Worm (Caenorhabditis elegans): ENCODE data around the gene C14A4.9.

C14A4.9 gene

DNA sequence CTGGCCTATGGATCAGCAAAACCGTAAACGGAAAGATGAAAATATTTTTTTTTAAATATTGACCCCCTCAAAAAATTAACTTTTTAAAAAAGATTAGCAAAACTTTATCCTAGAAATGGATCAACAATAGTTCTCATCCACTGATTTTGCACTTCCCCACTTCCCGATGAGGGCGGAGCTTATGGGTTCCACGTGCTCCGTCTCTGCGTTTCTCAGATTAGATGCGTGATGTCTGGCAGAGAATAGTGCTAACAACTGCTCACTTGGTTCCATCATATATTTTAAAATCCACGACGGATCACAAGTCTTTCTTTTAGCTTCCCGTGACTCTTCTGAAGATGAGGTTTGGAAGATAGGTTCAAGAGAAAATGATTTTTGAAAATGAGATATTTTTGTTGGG is 40.8 kb upstream of the C14A4.9 start:
- peak; percentile 18 for TF ChIP-seq lin-39 (tag; optimal IDR thresholded peaks at IDR 0.05)
- peak; percentile 39 for TF ChIP-seq ama-1 (optimal IDR thresholded peaks at IDR 0.05)
- peak; percentile 21 for TF ChIP-seq nhr-11 (tag; optimal IDR thresholded peaks at IDR 0.05)
- TF ChIP-seq nhr-67 (tag; optimal IDR thresholded peaks at IDR 0.05) = no peak

DNA sequence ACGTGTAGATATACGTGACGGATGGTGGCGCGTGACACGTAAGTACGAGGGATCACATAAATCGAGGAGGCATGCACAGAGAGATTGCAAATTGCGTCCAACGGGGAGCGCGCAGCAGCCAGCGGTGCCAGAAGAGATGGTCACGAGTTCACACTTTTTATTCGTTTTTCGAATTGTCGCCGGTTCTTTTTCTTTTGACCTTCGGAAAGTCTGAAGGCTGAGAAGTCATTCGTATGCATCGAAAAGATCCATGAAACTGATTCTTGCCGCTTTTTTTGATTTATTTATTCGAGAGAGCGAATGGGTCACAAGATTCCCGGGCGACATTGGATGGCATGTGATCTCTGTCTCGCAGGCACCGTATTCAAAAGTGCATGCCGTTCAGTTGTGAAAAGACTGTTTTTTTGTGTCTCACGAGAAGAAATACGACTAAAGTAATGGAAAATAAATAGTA is 40.1 kb upstream of the C14A4.9 start:
- TF ChIP-seq lin-15B (tag; optimal IDR thresholded peaks at IDR 0.05) (peak; percentile 67), nfya-1 (tag; optimal IDR thresholded peaks at IDR 0.05; ENCODE audit: insufficient read depth) (peak; percentile 69), daf-12 (tag; optimal IDR thresholded peaks at IDR 0.05) (no peak), R02D3.7 (tag; optimal IDR thresholded peaks at IDR 0.05) (no peak), nhr-28 (tag; optimal IDR thresholded peaks at IDR 0.05) (no peak), nhr-25 (tag; optimal IDR thresholded peaks at IDR 0.05) (peak; percentile 82), nhr-23 (tag; optimal IDR thresholded peaks at IDR 0.05) (no peak), elt-2 (tag; optimal IDR thresholded peaks at IDR 0.05) (no peak), mdl-1 (tag; optimal IDR thresholded peaks at IDR 0.05) (peak; percentile 39), fkh-2 (tag; optimal IDR thresholded peaks at IDR 0.05) (no peak), nhr-11 (tag; optimal IDR thresholded peaks at IDR 0.05) (no peak), elt-3 (tag; optimal IDR thresholded peaks at IDR 0.05) (no peak), snpc-4 (tag; optimal IDR thresholded peaks at IDR 0.05) (no peak), elt-1 (tag; optimal IDR thresholded peaks at IDR 0.05) (peak; percentile 70), lin-39 (tag; optimal IDR thresholded peaks at IDR 0.05) (peak; percentile 66), tbx-2 (tag; optimal IDR thresholded peaks at IDR 0.05) (no peak), ztf-11 (tag; optimal IDR thresholded peaks at IDR 0.05) (no peak), egl-27 (tag; optimal IDR thresholded peaks at IDR 0.05) (no peak), nhr-76 (tag; optimal IDR thresholded peaks at IDR 0.05) (no peak), ceh-16 (tag; optimal IDR thresholded peaks at IDR 0.05) (no peak), zag-1 (tag; optimal IDR thresholded peaks at IDR 0.05) (no peak), fos-1 (tag; optimal IDR thresholded peaks at IDR 0.05) (no peak), egl-5 (tag; optimal IDR thresholded peaks at IDR 0.05) (peak; percentile 68), eor-1 (tag; optimal IDR thresholded peaks at IDR 0.05) (no peak), skn-1 (tag; optimal IDR thresholded peaks at IDR 0.05) (no peak), nhr-67 (tag; optimal IDR thresholded peaks at IDR 0.05) (no peak), ceh-28 (tag; optimal IDR thresholded peaks at IDR 0.05) (no peak), nhr-77 (tag; optimal IDR thresholded peaks at IDR 0.05) (no peak), ama-1 (optimal IDR thresholded peaks at IDR 0.05) (peak; percentile 55), unc-62 (GFP tag; optimal IDR thresholded peaks at IDR 0.05) (no peak), nhr-237 (tag; optimal IDR thresholded peaks at IDR 0.05) (no peak), pha-4 (tag; optimal IDR thresholded peaks at IDR 0.05) (no peak), ceh-82 (tag; optimal IDR thresholded peaks at IDR 0.05) (no peak), hmg-11 (tag; optimal IDR thresholded peaks at IDR 0.05) (no peak), fkh-10 (GFP tag; optimal IDR thresholded peaks at IDR 0.05) (no peak), sea-2 (GFP tag; optimal IDR thresholded peaks at IDR 0.05) (no peak), aly-2 (tag; optimal IDR thresholded peaks at IDR 0.05) (no peak), jun-1 (tag; optimal IDR thresholded peaks at IDR 0.05) (peak; percentile 24), pqm-1 (tag; optimal IDR thresholded peaks at IDR 0.05) (no peak), ceh-9 (tag; optimal IDR thresholded peaks at IDR 0.05) (no peak), mml-1 (tag; optimal IDR thresholded peaks at IDR 0.05) (no peak), lsy-12 (tag; optimal IDR thresholded peaks at IDR 0.05) (peak; percentile 57), ztf-4 (tag; optimal IDR thresholded peaks at IDR 0.05) (no peak), ZK546.5 (tag; optimal IDR thresholded peaks at IDR 0.05) (no peak), nhr-12 (tag; optimal IDR thresholded peaks at IDR 0.05) (no peak), nhr-43 (tag; optimal IDR thresholded peaks at IDR 0.05; ENCODE audit: poor library complexity, severe bottlenecking) (peak; percentile 70), unc-39 (tag; optimal IDR thresholded peaks at IDR 0.05) (no peak)

All from whole organism, L3 larva.